Worm (Caenorhabditis elegans) whole organism, L4 larva: Measurements from ENCODE around the gene srw-68.

ENCODE experiments used
- Y5F2A.4 ChIP-seq: fragments of 200-800 bp; sonication (Bioruptor generic); optimal IDR thresholded peaks from 2 replicates; lab custom pipeline; 2018; ENCODE audit warnings: mild to moderate bottlenecking, missing genetic modification characterization, missing compliant biosample characterization
- aha-1 ChIP-seq: fragments of 150-350 bp; peaks from one replicate; lab custom pipeline; 2014; ENCODE audit warnings: missing biosample characterization, missing genetic modification characterization
- aly-2 ChIP-seq: sonication (generic microtip); optimal IDR thresholded peaks from 2 replicates; lab custom pipeline; 2018; ENCODE audit warnings: missing biosample characterization, missing genetic modification characterization
- attf-4 ChIP-seq: sonication (generic microtip); optimal IDR thresholded peaks from 3 replicates; lab custom pipeline; 2017; ENCODE audit warnings: missing biosample characterization, missing genetic modification characterization
- ceh-82 ChIP-seq: sonication (generic microtip); optimal IDR thresholded peaks from 2 replicates; lab custom pipeline; 2017; ENCODE audit warnings: missing biosample characterization, missing genetic modification characterization
- ctbp-1 ChIP-seq: fragments of 200-800 bp; sonication (Bioruptor generic); IDR thresholded peaks from 2 replicates; pipeline ENCODE4 v1.3.6; 2022; ENCODE audit warnings: missing genetic modification reagents, missing genetic modification characterization, missing compliant biosample characterization
- daf-16 ChIP-seq, 3 experiments: sonication (generic microtip); optimal IDR thresholded peaks; 2 replicates each; lab custom pipeline; 2016 to 2017; ENCODE audit warnings: missing genetic modification characterization in 3 of 3, missing genetic modification reagents in 3 of 3, mild to moderate bottlenecking in 2 of 3, missing compliant biosample characterization in 2 of 3, missing biosample characterization in 1 of 3, moderate library complexity in 1 of 3
- daf-8 ChIP-seq: fragments of 200-800 bp; sonication (Bioruptor generic); IDR thresholded peaks from 2 replicates; pipeline ENCODE4 v1.3.6; 2022; ENCODE audit warnings: missing genetic modification characterization, missing compliant biosample characterization
- dmd-6 ChIP-seq: fragments of 200-800 bp; sonication (Bioruptor generic); IDR thresholded peaks from 2 replicates; pipeline ENCODE4 v1.3.6; 2022; ENCODE audit warnings: missing genetic modification reagents, missing genetic modification characterization, missing compliant biosample characterization
- dpl-1 ChIP-seq: fragments of 150-350 bp; optimal IDR thresholded peaks from 2 replicates; lab custom pipeline; 2014; ENCODE audit warnings: missing biosample characterization, missing genetic modification reagents, missing genetic modification characterization
- dve-1 ChIP-seq: sonication (generic microtip); optimal IDR thresholded peaks from 2 replicates; lab custom pipeline; 2017; ENCODE audit warnings: antibody characterized with exemption, mild to moderate bottlenecking, missing genetic modification characterization, missing compliant biosample characterization; ENCODE audit not compliant: insufficient read depth
- egl-27 ChIP-seq: sonication (generic microtip); optimal IDR thresholded peaks from 3 replicates; lab custom pipeline; 2017; ENCODE audit warnings: missing biosample characterization, missing genetic modification reagents, missing genetic modification characterization
- fos-1 ChIP-seq: fragments of 150-350 bp; optimal IDR thresholded peaks from 2 replicates; lab custom pipeline; 2014; ENCODE audit warnings: missing biosample characterization, missing genetic modification characterization
- gei-8 ChIP-seq: fragments of 200-800 bp; sonication (Bioruptor generic); optimal IDR thresholded peaks from 2 replicates; lab custom pipeline; 2018; ENCODE audit warnings: mild to moderate bottlenecking, missing genetic modification characterization, missing compliant biosample characterization
- hlh-30 ChIP-seq: sonication (generic microtip); optimal IDR thresholded peaks from 2 replicates; lab custom pipeline; 2017; ENCODE audit warnings: antibody characterized with exemption, mild to moderate bottlenecking, missing genetic modification characterization, missing compliant biosample characterization; ENCODE audit not compliant: insufficient read depth
- hmg-1.1 ChIP-seq: fragments of 200-800 bp; sonication (Bioruptor generic); IDR thresholded peaks from 2 replicates; pipeline ENCODE4 v1.3.6; 2022; ENCODE audit warnings: missing genetic modification reagents, missing genetic modification characterization, missing compliant biosample characterization
- lim-7 ChIP-seq: fragments of 200-800 bp; sonication (Bioruptor generic); IDR thresholded peaks from 2 replicates; pipeline ENCODE4 v1.3.6; 2022; ENCODE audit warnings: missing genetic modification characterization, missing compliant biosample characterization
- lin-13 ChIP-seq: fragments of 150-350 bp; optimal IDR thresholded peaks from 2 replicates; lab custom pipeline; 2014; ENCODE audit warnings: missing biosample characterization, missing genetic modification reagents, missing genetic modification characterization
- lin-15B ChIP-seq: fragments of 150-350 bp; sonication (generic microtip); optimal IDR thresholded peaks from 3 replicates; lab custom pipeline; 2014; ENCODE audit warnings: missing biosample characterization, missing genetic modification characterization
- lsy-2 ChIP-seq, 2 experiments: fragments of 150-350 bp in 1 of 2; sonication (generic microtip) in 1 of 2; optimal IDR thresholded peaks; 2 replicates each; lab custom pipeline; 2014 to 2017; ENCODE audit warnings: missing biosample characterization in 2 of 2, missing genetic modification characterization in 2 of 2
- madf-9 ChIP-seq: fragments of 200-800 bp; sonication (Bioruptor generic); conservative IDR thresholded peaks from 2 replicates; pipeline ENCODE4 v1.3.6; 2022; ENCODE audit warnings: missing genetic modification reagents, missing genetic modification characterization, missing compliant biosample characterization
- mes-2 ChIP-seq: sonication (generic microtip); optimal IDR thresholded peaks from 2 replicates; lab custom pipeline; 2016; ENCODE audit warnings: missing genotype, mild to moderate bottlenecking, missing genetic modification characterization, missing compliant biosample characterization; ENCODE audit not compliant: poor library complexity, severe bottlenecking
- mxl-3 ChIP-seq: fragments of 200-800 bp; sonication (Bioruptor generic); optimal IDR thresholded peaks from 2 replicates; lab custom pipeline; 2018; ENCODE audit warnings: mild to moderate bottlenecking, missing genetic modification characterization, missing compliant biosample characterization
- nhr-25 ChIP-seq: sonication (generic microtip); optimal IDR thresholded peaks from 2 replicates; lab custom pipeline; 2017; ENCODE audit warnings: missing genetic modification characterization, mild to moderate bottlenecking, missing compliant biosample characterization, antibody characterized with exemption, moderate library complexity, borderline replicate concordance; ENCODE audit not compliant: insufficient read depth
- nhr-42 ChIP-seq: fragments of 200-800 bp; sonication (Bioruptor generic); IDR thresholded peaks from 2 replicates; pipeline ENCODE4 v1.3.6; 2022; ENCODE audit warnings: missing genetic modification characterization, missing compliant biosample characterization
- nhr-48 ChIP-seq: sonication (generic microtip); optimal IDR thresholded peaks from 2 replicates; lab custom pipeline; 2016; ENCODE audit warnings: mild to moderate bottlenecking, missing genetic modification characterization, missing compliant biosample characterization
- nhr-77 ChIP-seq: fragments of 150-350 bp; optimal IDR thresholded peaks from 2 replicates; lab custom pipeline; 2014; ENCODE audit warnings: missing biosample characterization, missing genetic modification characterization
- php-3 ChIP-seq: fragments of 200-800 bp; sonication (Bioruptor generic); IDR thresholded peaks from 2 replicates; pipeline ENCODE4 v1.3.6; 2022; ENCODE audit warnings: missing genetic modification reagents, missing genetic modification characterization, missing compliant biosample characterization
- pqm-1 ChIP-seq: sonication (generic microtip); optimal IDR thresholded peaks from 2 replicates; lab custom pipeline; 2017; ENCODE audit warnings: missing biosample characterization, missing genetic modification characterization
- saeg-2 ChIP-seq: fragments of 200-800 bp; sonication (Bioruptor generic); IDR thresholded peaks from 2 replicates; pipeline ENCODE4 v1.3.6; 2022; ENCODE audit warnings: missing genetic modification reagents, missing genetic modification characterization, missing compliant biosample characterization
- skn-1 ChIP-seq: fragments of 150-350 bp; optimal IDR thresholded peaks from 2 replicates; lab custom pipeline; 2014; ENCODE audit warnings: missing biosample characterization, missing genetic modification characterization
- spr-3 ChIP-seq: fragments of 200-800 bp; sonication (Bioruptor generic); optimal IDR thresholded peaks from 2 replicates; lab custom pipeline; 2018; ENCODE audit warnings: mild to moderate bottlenecking, missing genetic modification characterization, missing compliant biosample characterization
- tag-97 ChIP-seq: fragments of 200-800 bp; sonication (Bioruptor generic); IDR thresholded peaks from 2 replicates; pipeline ENCODE4 v1.3.6; 2022; ENCODE audit warnings: missing genetic modification characterization, missing compliant biosample characterization
- unc-39 ChIP-seq: sonication (generic microtip); optimal IDR thresholded peaks from 2 replicates; lab custom pipeline; 2017; ENCODE audit warnings: missing biosample characterization, missing genetic modification characterization
- unc-62 ChIP-seq, 3 experiments: fragments of 150-350 bp in 1 of 3; sonication (generic microtip); optimal IDR thresholded peaks in 2 of 3; peaks in 1 of 3; 1 replicate in 1 of 3; 2 replicates in 2 of 3; lab custom pipeline; 2014 to 2017; ENCODE audit warnings: missing biosample characterization in 3 of 3, missing genetic modification characterization in 3 of 3, missing genetic modification reagents in 3 of 3, missing genotype in 1 of 3
- zfp-2 ChIP-seq: sonication (generic microtip); optimal IDR thresholded peaks from 2 replicates; lab custom pipeline; 2016; ENCODE audit warnings: mild to moderate bottlenecking, missing genetic modification characterization, missing compliant biosample characterization
- zip-11 ChIP-seq: fragments of 200-800 bp; sonication (Bioruptor generic); IDR thresholded peaks from 2 replicates; pipeline ENCODE4 v1.3.6; 2022; ENCODE audit warnings: missing genetic modification characterization, missing compliant biosample characterization
- zip-2 ChIP-seq: fragments of 150-350 bp; optimal IDR thresholded peaks from 2 replicates; lab custom pipeline; 2014; ENCODE audit warnings: missing biosample characterization, missing genetic modification characterization

Gene srw-68

DNA sequence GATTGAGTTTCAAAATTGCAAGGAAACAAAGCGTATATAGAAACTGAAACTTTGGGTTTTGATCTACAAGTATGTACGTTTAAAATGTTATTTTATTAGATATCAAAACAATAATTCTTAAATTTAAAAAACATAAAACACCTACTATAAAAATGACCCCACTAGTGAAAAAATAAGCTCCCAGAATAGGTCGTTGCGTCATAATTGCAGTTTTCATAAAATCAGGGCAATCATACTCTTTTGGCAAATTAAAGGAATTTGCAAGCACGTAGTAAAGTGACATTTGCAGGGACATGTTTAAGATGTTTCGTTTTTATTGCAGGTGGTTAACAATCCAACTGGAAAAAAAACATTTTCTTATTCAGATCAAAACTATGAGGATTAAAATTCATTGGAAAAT is 18.0 kb downstream of the srw-68 start, which contains the start of gene srt-6:
Gene srt-6, minus strand, starts transcription at position 295 of the 400 bp plus-strand sequence.
- TF ChIP-seq nhr-25 (tag; lab: Kevin White, UChicago) (no peak), lsy-2 (tag; optimal IDR thresholded peaks at IDR 0.05; lab: Kevin White, UChicago) (no peak), zip-11 (GFP tag; lab: Robert Waterston, UW) (no peak), hlh-30 (tag; lab: Kevin White, UChicago) (no peak), lin-15B (no peak), zip-2 (tag; lab: Kevin White, UChicago) (no peak), pqm-1 (tag; lab: Kevin White, UChicago) (no peak), unc-39 (no peak)

DNA sequence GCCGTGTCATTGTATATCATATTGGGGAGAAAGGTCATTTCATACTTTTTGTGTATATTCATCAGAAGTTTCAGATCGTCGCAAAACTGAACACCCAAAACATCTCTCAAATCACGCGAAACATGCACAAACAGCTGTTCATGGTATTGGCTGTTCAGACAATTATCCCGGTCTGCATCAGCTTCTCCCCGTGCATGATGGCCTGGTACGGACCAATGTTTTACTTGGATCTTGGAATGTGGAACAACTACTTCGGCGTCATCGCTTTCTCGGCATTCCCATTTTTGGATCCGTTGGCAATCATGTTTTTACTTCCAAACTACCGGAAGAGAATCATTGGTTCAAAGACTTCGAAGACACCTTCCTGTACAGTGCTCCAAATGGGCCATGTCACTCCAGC is 23.0 kb downstream of the srw-68 start:
- TF ChIP-seq mes-2 (no peak), unc-62 (GFP tag; optimal IDR thresholded peaks at IDR 0.05 in 1 of 2; lab: Kevin White, UChicago) (peak in 1 of 2 experiments; percentile 92), unc-62 (tag; optimal IDR thresholded peaks at IDR 0.05; lab: Kevin White, UChicago) (no peak), zip-11 (GFP tag; lab: Robert Waterston, UW) (no peak), gei-8 (GFP tag; lab: Kevin White, UChicago) (no peak), saeg-2 (GFP tag; lab: Robert Waterston, UW) (no peak)

DNA sequence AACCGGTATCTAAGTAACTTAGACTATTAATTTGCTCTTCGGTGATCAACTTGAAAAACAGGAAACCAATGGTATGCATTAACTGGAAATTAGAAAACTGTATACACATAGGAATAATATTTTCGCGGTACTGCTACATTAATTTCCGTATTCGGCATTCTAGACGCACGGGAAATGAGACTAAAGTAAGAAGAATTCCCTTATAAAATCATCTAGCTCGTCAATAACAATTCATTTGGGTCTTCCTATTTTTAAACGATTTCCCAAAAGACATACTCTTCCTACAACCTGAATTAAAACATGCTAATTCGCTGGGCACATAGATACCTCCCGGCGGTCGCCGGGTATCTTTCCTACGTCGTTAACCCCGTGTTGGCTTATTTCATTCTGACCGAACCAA is 24.1 kb downstream of the srw-68 start, which contains the start of gene srj-13:
Gene srj-13, plus strand, starts transcription at position 301 of the 400 bp plus-strand sequence.
- TF ChIP-seq aha-1 (tag; lab: Kevin White, UChicago): peak; percentile 32
- TF ChIP-seq nhr-42 (GFP tag; lab: Robert Waterston, UW): no peak

DNA sequence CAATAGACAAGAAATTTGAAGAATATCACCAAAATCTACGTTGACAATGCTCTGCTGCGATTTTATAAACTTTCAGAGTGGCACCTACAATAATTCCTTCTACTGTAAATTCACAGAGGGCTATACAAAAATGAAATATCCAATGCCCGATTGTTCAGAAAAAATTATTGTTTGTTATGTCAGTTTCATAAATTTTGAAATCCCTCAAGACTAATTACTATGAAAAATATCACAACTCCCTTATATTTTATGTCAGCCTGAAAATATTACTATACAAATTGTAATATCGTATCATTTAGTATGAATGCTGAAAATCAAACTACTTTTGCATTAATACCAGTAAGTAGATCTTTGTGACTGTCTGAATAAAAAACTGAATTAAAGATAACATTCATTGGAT is 25.9 kb downstream of the srw-68 start, which contains the start of gene srx-60:
Gene srx-60, plus strand, starts transcription at position 301 of the 400 bp plus-strand sequence.
- TF ChIP-seq nhr-77 (no peak), dmd-6 (GFP tag; lab: Robert Waterston, UW) (no peak), daf-8 (GFP tag; lab: Robert Waterston, UW) (no peak), lim-7 (GFP tag; lab: Robert Waterston, UW) (no peak), tag-97 (GFP tag; lab: Robert Waterston, UW) (no peak), hmg-1.1 (GFP tag; lab: Robert Waterston, UW) (no peak), php-3 (no peak), ctbp-1 (GFP tag; lab: Robert Waterston, UW) (no peak), madf-9 (no peak), lin-13 (GFP tag; lab: Kevin White, UChicago) (no peak), nhr-48 (tag; lab: Kevin White, UChicago) (no peak)

DNA sequence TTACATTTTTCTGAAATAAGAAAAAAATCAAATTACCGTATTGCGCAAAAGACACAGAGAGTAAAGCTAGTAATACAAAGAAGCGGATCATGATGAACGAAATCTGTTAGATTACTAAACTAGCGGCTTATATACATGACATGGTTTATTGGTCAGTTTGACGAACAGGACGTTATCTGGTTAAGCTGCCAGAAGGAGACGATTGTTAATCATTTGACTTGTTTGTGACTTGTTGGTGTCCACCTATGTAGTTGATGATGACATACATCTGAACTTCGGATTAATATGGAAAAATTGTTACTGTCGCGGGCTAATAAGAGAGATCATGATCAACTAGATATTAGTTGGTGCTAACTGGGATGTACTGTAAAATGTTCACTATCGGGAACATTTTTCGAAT is 26.4 kb downstream of the srw-68 start, which contains the start of gene cnc-9:
Gene cnc-9, minus strand, starts transcription at position 101 of the 400 bp plus-strand sequence.
- TF ChIP-seq gei-8 (GFP tag; lab: Kevin White, UChicago) (no peak), mxl-3 (GFP tag; lab: Kevin White, UChicago) (no peak), skn-1 (tag; lab: Kevin White, UChicago) (no peak), dpl-1 (GFP tag; lab: Kevin White, UChicago) (no peak), fos-1 (tag; lab: Kevin White, UChicago) (no peak), aly-2 (no peak), attf-4 (tag; lab: Kevin White, UChicago) (no peak), ceh-82 (tag; lab: Kevin White, UChicago) (no peak), lim-7 (GFP tag; lab: Robert Waterston, UW) (no peak), Y5F2A.4 (GFP tag; lab: Kevin White, UChicago) (no peak), daf-16 (GFP tag; optimal IDR thresholded peaks at IDR 0.05; lab: Kevin White, UChicago) (no peak), daf-16 (tag; optimal IDR thresholded peaks at IDR 0.05; lab: Kevin White, UChicago) (no peak), zfp-2 (tag; lab: Kevin White, UChicago) (no peak), php-3 (no peak), dve-1 (no peak), egl-27 (tag; lab: Kevin White, UChicago) (no peak), spr-3 (GFP tag; lab: Kevin White, UChicago) (no peak)
